Worm (Caenorhabditis elegans) whole organism, late embryonic: Measurements from ENCODE around the gene osm-10.
A peak's percentile ranks its signal among the peaks of the same experiment; 100 is the strongest.

Experiments used
- C38D4.7 ChIP-seq: fragments of 200-800 bp; sonication (Bioruptor generic); optimal IDR thresholded peaks from 2 replicates; lab custom pipeline; 2018; ENCODE audit warnings: mild to moderate bottlenecking, missing genetic modification characterization, moderate library complexity, missing compliant biosample characterization
- F13H6.1 ChIP-seq: sonication (generic microtip); optimal IDR thresholded peaks from 2 replicates; lab custom pipeline; 2016; ENCODE audit warnings: missing genetic modification characterization, missing compliant biosample characterization
- K09A11.1 ChIP-seq: sonication (generic microtip); optimal IDR thresholded peaks from 2 replicates; lab custom pipeline; 2017; ENCODE audit warnings: antibody characterized with exemption, mild to moderate bottlenecking, missing genetic modification characterization, missing compliant biosample characterization; ENCODE audit not compliant: insufficient read depth
- T23F11.4 ChIP-seq: fragments of 200-800 bp; sonication (Bioruptor generic); optimal IDR thresholded peaks from 2 replicates; lab custom pipeline; 2018; ENCODE audit warnings: mild to moderate bottlenecking, missing genetic modification characterization, missing compliant biosample characterization
- Y22D7AL.16 ChIP-seq: sonication (generic microtip); optimal IDR thresholded peaks from 2 replicates; lab custom pipeline; 2016; ENCODE audit warnings: missing genetic modification characterization, missing compliant biosample characterization
- ama-1 ChIP-seq: fragments of 150-350 bp; optimal IDR thresholded peaks from 2 replicates; lab custom pipeline; 2014
- ceh-19 ChIP-seq: fragments of 200-800 bp; sonication (Bioruptor generic); optimal IDR thresholded peaks from 2 replicates; lab custom pipeline; 2018; ENCODE audit warnings: mild to moderate bottlenecking, missing genetic modification characterization, missing compliant biosample characterization
- ceh-31 ChIP-seq: sonication (generic microtip); optimal IDR thresholded peaks from 2 replicates; lab custom pipeline; 2016; ENCODE audit warnings: missing genetic modification characterization, missing compliant biosample characterization
- ceh-34 ChIP-seq: sonication (generic microtip); optimal IDR thresholded peaks from 2 replicates; lab custom pipeline; 2016; ENCODE audit warnings: mild to moderate bottlenecking, missing genetic modification characterization, missing compliant biosample characterization
- ceh-45 ChIP-seq: fragments of 200-800 bp; sonication (Bioruptor generic); IDR thresholded peaks from 2 replicates; pipeline ENCODE4 v1.3.6; 2022; ENCODE audit warnings: missing genetic modification reagents, missing genetic modification characterization, missing compliant biosample characterization
- che-1 ChIP-seq: sonication (generic microtip); optimal IDR thresholded peaks from 2 replicates; lab custom pipeline; 2016; ENCODE audit warnings: mild to moderate bottlenecking, missing genetic modification characterization, missing compliant biosample characterization
- dve-1 ChIP-seq: sonication (generic microtip); optimal IDR thresholded peaks from 2 replicates; lab custom pipeline; 2017; ENCODE audit warnings: antibody characterized with exemption, mild to moderate bottlenecking, missing genetic modification characterization, missing compliant biosample characterization
- elt-4 ChIP-seq: sonication (generic microtip); optimal IDR thresholded peaks from 2 replicates; lab custom pipeline; 2016; ENCODE audit warnings: missing genetic modification characterization, missing compliant biosample characterization
- ets-4 ChIP-seq: sonication (generic microtip); optimal IDR thresholded peaks from 2 replicates; lab custom pipeline; 2016; ENCODE audit warnings: missing genetic modification characterization, missing compliant biosample characterization
- eyg-1 ChIP-seq: sonication (generic microtip); optimal IDR thresholded peaks from 2 replicates; lab custom pipeline; 2016; ENCODE audit warnings: missing genotype, missing genetic modification characterization, missing compliant biosample characterization
- fkh-10 ChIP-seq: fragments of 150-350 bp; optimal IDR thresholded peaks from 2 replicates; lab custom pipeline; 2014; ENCODE audit warnings: missing biosample characterization, missing genetic modification reagents, missing genetic modification characterization
- hlh-13 ChIP-seq: fragments of 200-800 bp; sonication (Bioruptor generic); optimal IDR thresholded peaks from 2 replicates; lab custom pipeline; 2018; ENCODE audit warnings: mild to moderate bottlenecking, missing genetic modification characterization, missing compliant biosample characterization
- hlh-15 ChIP-seq: sonication (generic microtip); optimal IDR thresholded peaks from 2 replicates; lab custom pipeline; 2016; ENCODE audit warnings: missing genetic modification characterization, missing compliant biosample characterization
- hlh-30 ChIP-seq: sonication (generic microtip); optimal IDR thresholded peaks from 2 replicates; lab custom pipeline; 2017; ENCODE audit warnings: antibody characterized with exemption, missing genetic modification characterization, missing compliant biosample characterization; ENCODE audit not compliant: insufficient read depth
- hlh-6 ChIP-seq: sonication (generic microtip); optimal IDR thresholded peaks from 2 replicates; lab custom pipeline; 2016; ENCODE audit warnings: missing genotype, missing genetic modification characterization, missing compliant biosample characterization
- lim-6 ChIP-seq: sonication (generic microtip); optimal IDR thresholded peaks from 2 replicates; lab custom pipeline; 2016; ENCODE audit warnings: missing genetic modification characterization, missing compliant biosample characterization
- pha-2 ChIP-seq: sonication (generic microtip); optimal IDR thresholded peaks from 2 replicates; lab custom pipeline; 2017; ENCODE audit warnings: mild to moderate bottlenecking, missing genetic modification characterization, missing compliant biosample characterization
- pha-4 ChIP-seq: fragments of 150-350 bp; optimal IDR thresholded peaks from 2 replicates; lab custom pipeline; 2018; ENCODE audit warnings: missing biosample characterization, missing genetic modification reagents, missing genetic modification characterization
- pqm-1 ChIP-seq: sonication (generic microtip); optimal IDR thresholded peaks from 2 replicates; lab custom pipeline; 2016; ENCODE audit warnings: missing genetic modification characterization, missing compliant biosample characterization
- pros-1 ChIP-seq: fragments of 150-350 bp; optimal IDR thresholded peaks from 2 replicates; lab custom pipeline; 2014; ENCODE audit warnings: missing biosample characterization, missing genetic modification reagents, missing genetic modification characterization
- ref-2 ChIP-seq: sonication (generic microtip); optimal IDR thresholded peaks from 2 replicates; lab custom pipeline; 2016; ENCODE audit warnings: missing genetic modification characterization, missing compliant biosample characterization
- sox-2 ChIP-seq: fragments of 200-800 bp; sonication (Bioruptor generic); IDR thresholded peaks from 2 replicates; pipeline ENCODE4 v1.3.6; 2022; ENCODE audit warnings: missing genetic modification reagents, missing genetic modification characterization, missing compliant biosample characterization
- sox-4 ChIP-seq: sonication (generic microtip); optimal IDR thresholded peaks from 2 replicates; lab custom pipeline; 2017; ENCODE audit warnings: mild to moderate bottlenecking, missing genetic modification characterization, inconsistent platforms, missing compliant biosample characterization
- tbx-2 ChIP-seq: sonication (generic microtip); optimal IDR thresholded peaks from 2 replicates; lab custom pipeline; 2016; ENCODE audit warnings: missing genetic modification characterization, missing compliant biosample characterization
- unc-3 ChIP-seq, 2 experiments: fragments of 200-800 bp in 1 of 2; sonication (Bioruptor generic) in 1 of 2; sonication (generic microtip) in 1 of 2; conservative IDR thresholded peaks in 1 of 2; optimal IDR thresholded peaks in 1 of 2; 2 replicates each; pipeline versions ENCODE4 v1.3.6 to Lab custom; 2016 to 2022; ENCODE audit warnings: missing compliant biosample characterization in 2 of 2, missing genetic modification characterization in 2 of 2, missing genetic modification reagents in 1 of 2
- unc-42 ChIP-seq: sonication (generic microtip); optimal IDR thresholded peaks from 2 replicates; lab custom pipeline; 2016; ENCODE audit warnings: missing genotype, missing genetic modification characterization, missing compliant biosample characterization

osm-10 gene

ce11 chrIII:7247740-7248139 lies 4.7 kb downstream of the osm-10 start, which contains the start of gene zmp-6:
TSS of gene zmp-6 (minus strand) at chrIII:7247840.
- TF ChIP-seq lim-6 (tag; lab: Kevin White, UChicago), result no peak
- TF ChIP-seq C38D4.7 (GFP tag; lab: Kevin White, UChicago), result no peak
- TF ChIP-seq hlh-13 (GFP tag; lab: Kevin White, UChicago), result no peak
- no peak for TF ChIP-seq ama-1 (lab: Kevin White, UChicago)
- TF ChIP-seq hlh-15 (tag; lab: Kevin White, UChicago), result no peak
- no peak for TF ChIP-seq ets-4 (tag; lab: Kevin White, UChicago)
- TF ChIP-seq tbx-2, result no peak
- no peak for TF ChIP-seq fkh-10 (GFP tag; lab: Kevin White, UChicago)
- no peak for TF ChIP-seq F13H6.1 (tag; lab: Kevin White, UChicago)
- no peak for TF ChIP-seq hlh-6
- TF ChIP-seq elt-4 (tag; lab: Kevin White, UChicago), result no peak
- no peak for TF ChIP-seq ref-2 (tag; lab: Kevin White, UChicago)
- TF ChIP-seq ceh-34 (tag; lab: Kevin White, UChicago), result no peak

ce11 chrIII:7253669-7254068 lies 10.6 kb downstream of the osm-10 start:
- TF ChIP-seq pha-4 (tag; lab: Kevin White, UChicago) (no peak), unc-42 (tag; lab: Kevin White, UChicago) (peak; percentile 95)

- TF ChIP-seq lim-6 (tag; lab: Kevin White, UChicago), result no peak
- TF ChIP-seq ceh-31, result no peak
- TF ChIP-seq dve-1 (tag; lab: Kevin White, UChicago), result no peak
- TF ChIP-seq pqm-1 (tag; lab: Kevin White, UChicago), result no peak
- TF ChIP-seq pha-2, result no peak
These were observed 15.9 kb downstream of the osm-10 start, which contains the start of gene B0361.4 for ce11 chrIII:7258931-7259330. TSS of gene B0361.4 (plus strand) at chrIII:7258991.

ce11 chrIII:7262592-7262991 lies 19.5 kb downstream of the osm-10 start:
- no peak for TF ChIP-seq eyg-1 (tag; lab: Kevin White, UChicago)
- peak; percentile 53 for TF ChIP-seq unc-42 (tag; lab: Kevin White, UChicago)
- no peak for TF ChIP-seq che-1 (tag; lab: Kevin White, UChicago)
- TF ChIP-seq ceh-19 (GFP tag; lab: Kevin White, UChicago), result no peak
- TF ChIP-seq T23F11.4 (GFP tag; lab: Kevin White, UChicago), result no peak

- TF ChIP-seq Y22D7AL.16 (tag; lab: Kevin White, UChicago), result no peak
- no peak for TF ChIP-seq pros-1 (tag; lab: Kevin White, UChicago)
- TF ChIP-seq hlh-15 (tag; lab: Kevin White, UChicago), result no peak
- TF ChIP-seq K09A11.1 (tag; lab: Kevin White, UChicago), result no peak
- no peak for TF ChIP-seq ceh-45 (GFP tag; lab: Robert Waterston, UW)
- TF ChIP-seq lim-6 (tag; lab: Kevin White, UChicago), result no peak
- no peak for TF ChIP-seq hlh-30 (tag; lab: Kevin White, UChicago)
- TF ChIP-seq sox-4 (tag; lab: Kevin White, UChicago), result no peak
- TF ChIP-seq sox-2 (GFP tag; lab: Robert Waterston, UW), result no peak
- no peak for TF ChIP-seq pha-4 (tag; lab: Kevin White, UChicago)
These were observed 19.9 kb downstream of the osm-10 start for ce11 chrIII:7263028-7263427.

- TF ChIP-seq eyg-1 (tag; lab: Kevin White, UChicago) (no peak), unc-3 (GFP tag; conservative IDR thresholded peaks at IDR 0.05; lab: Robert Waterston, UW) (no peak), unc-3 (tag; optimal IDR thresholded peaks at IDR 0.05; lab: Kevin White, UChicago) (no peak), T23F11.4 (GFP tag; lab: Kevin White, UChicago) (no peak)
These were observed 28.0 kb downstream of the osm-10 start for ce11 chrIII:7271083-7271482.
